Fruit fly (Drosophila melanogaster) whole organism, prepupa: Measurements from ENCODE around the gene Cht10.

ENCODE experiments used
- Blimp-1 ChIP-seq: fragments of 200-800 bp; sonication (Bioruptor generic); optimal IDR thresholded peaks from 3 replicates; lab custom pipeline; 2017; ENCODE audit warnings: missing biosample characterization, missing genetic modification characterization, mild to moderate bottlenecking, moderate library complexity, missing genetic modification reagents
- CG10669 ChIP-seq: fragments of 200-800 bp; sonication (Bioruptor generic); optimal IDR thresholded peaks from 3 replicates; lab custom pipeline; 2018; ENCODE audit warnings: missing biosample characterization, mild to moderate bottlenecking, missing genetic modification characterization, moderate library complexity
- CG11902 ChIP-seq: fragments of 200-800 bp; sonication (Bioruptor generic); optimal IDR thresholded peaks from 3 replicates; lab custom pipeline; 2016; ENCODE audit warnings: missing biosample characterization, missing genetic modification characterization
- CG15336 ChIP-seq: fragments of 200-800 bp; sonication (Bioruptor generic); IDR thresholded peaks from 2 replicates; pipeline ENCODE4 v1.3.6; 2022; ENCODE audit warnings: missing biosample characterization, missing genetic modification characterization
- CG1621 ChIP-seq: fragments of 200-800 bp; sonication (Bioruptor generic); optimal IDR thresholded peaks from 3 replicates; lab custom pipeline; 2018; ENCODE audit warnings: missing biosample characterization, mild to moderate bottlenecking, missing genetic modification characterization
- CG16779 ChIP-seq: fragments of 200-800 bp; sonication (Bioruptor generic); optimal IDR thresholded peaks from 3 replicates; lab custom pipeline; 2017; ENCODE audit warnings: missing biosample characterization, mild to moderate bottlenecking, missing genetic modification characterization
- CG32006 ChIP-seq: fragments of 200-800 bp; sonication (Bioruptor generic); optimal IDR thresholded peaks from 3 replicates; lab custom pipeline; 2017; ENCODE audit warnings: missing biosample characterization, mild to moderate bottlenecking, missing genetic modification characterization
- CG34406 ChIP-seq: fragments of 200-800 bp; sonication (Bioruptor generic); optimal IDR thresholded peaks from 3 replicates; lab custom pipeline; 2016; ENCODE audit warnings: missing biosample characterization, missing genetic modification characterization
- CG3919 ChIP-seq: fragments of 200-800 bp; sonication (Bioruptor generic); optimal IDR thresholded peaks from 3 replicates; lab custom pipeline; 2016; ENCODE audit warnings: missing biosample characterization, missing genetic modification characterization
- CG4318 ChIP-seq: fragments of 200-800 bp; sonication (Bioruptor generic); optimal IDR thresholded peaks from 3 replicates; lab custom pipeline; 2017; ENCODE audit warnings: missing biosample characterization, mild to moderate bottlenecking, missing genetic modification characterization
- CG6163 ChIP-seq: fragments of 200-800 bp; sonication (Bioruptor generic); IDR thresholded peaks from 3 replicates; pipeline ENCODE4 v1.3.6; 2022; ENCODE audit warnings: missing biosample characterization, missing genetic modification characterization
- CG6276 ChIP-seq: fragments of 200-800 bp; sonication (Bioruptor generic); optimal IDR thresholded peaks from 2 replicates; lab custom pipeline; 2017; ENCODE audit warnings: missing biosample characterization, mild to moderate bottlenecking, missing genetic modification characterization
- CG6792 ChIP-seq: fragments of 200-800 bp; sonication (Bioruptor generic); optimal IDR thresholded peaks from 3 replicates; lab custom pipeline; 2016; ENCODE audit warnings: missing biosample characterization, missing genetic modification characterization
- CG6808 ChIP-seq: fragments of 200-800 bp; sonication (Bioruptor generic); optimal IDR thresholded peaks from 3 replicates; lab custom pipeline; 2017; ENCODE audit warnings: missing biosample characterization, missing genetic modification characterization, mild to moderate bottlenecking, moderate library complexity, missing genetic modification reagents
- CG9139 ChIP-seq: fragments of 200-800 bp; sonication (Bioruptor generic); optimal IDR thresholded peaks from 3 replicates; lab custom pipeline; 2017; ENCODE audit warnings: missing biosample characterization, mild to moderate bottlenecking, missing genetic modification characterization
- Eip75B ChIP-seq: fragments of 200-800 bp; sonication (Bioruptor generic); optimal IDR thresholded peaks from 3 replicates; lab custom pipeline; 2016; ENCODE audit warnings: missing biosample characterization, missing genetic modification characterization
- Ets21C ChIP-seq: fragments of 200-800 bp; sonication (Bioruptor generic); optimal IDR thresholded peaks from 3 replicates; lab custom pipeline; 2016; ENCODE audit warnings: missing biosample characterization, missing genetic modification characterization
- Ets96B ChIP-seq: fragments of 200-800 bp; optimal IDR thresholded peaks from 2 replicates; lab custom pipeline; 2019; ENCODE audit warnings: missing biosample characterization, mild to moderate bottlenecking, missing genetic modification characterization, moderate library complexity
- Hr4 ChIP-seq: fragments of 200-800 bp; sonication (Bioruptor generic); optimal IDR thresholded peaks from 3 replicates; lab custom pipeline; 2016; ENCODE audit warnings: missing biosample characterization, missing genetic modification characterization
- Lpt ChIP-seq: fragments of 200-800 bp; sonication (Bioruptor generic); optimal IDR thresholded peaks from 3 replicates; lab custom pipeline; 2016; ENCODE audit warnings: missing biosample characterization, missing genetic modification characterization
- OdsH ChIP-seq: fragments of 200-800 bp; sonication (Bioruptor generic); optimal IDR thresholded peaks from 3 replicates; lab custom pipeline; 2016; ENCODE audit warnings: missing biosample characterization, missing genetic modification characterization
- Smox ChIP-seq: fragments of 200-800 bp; sonication (Bioruptor generic); optimal IDR thresholded peaks from 3 replicates; lab custom pipeline; 2016; ENCODE audit warnings: missing biosample characterization, missing genetic modification characterization
- Sox102F ChIP-seq: fragments of 200-800 bp; sonication (Bioruptor generic); optimal IDR thresholded peaks from 2 replicates; lab custom pipeline; 2016; ENCODE audit warnings: missing biosample characterization, mild to moderate bottlenecking, missing genetic modification characterization
- achi ChIP-seq: fragments of 200-800 bp; sonication (Bioruptor generic); optimal IDR thresholded peaks from 3 replicates; lab custom pipeline; 2016; ENCODE audit warnings: missing biosample characterization, missing genetic modification characterization
- cyc ChIP-seq: fragments of 200-800 bp; sonication (Bioruptor generic); optimal IDR thresholded peaks from 3 replicates; lab custom pipeline; 2016; ENCODE audit warnings: missing biosample characterization, missing genetic modification characterization
- dac ChIP-seq: fragments of 200-800 bp; sonication (Bioruptor generic); optimal IDR thresholded peaks from 2 replicates; lab custom pipeline; 2017; ENCODE audit warnings: missing biosample characterization, mild to moderate bottlenecking, missing genetic modification characterization
- dsx ChIP-seq: fragments of 200-800 bp; optimal IDR thresholded peaks from 3 replicates; lab custom pipeline; 2019; ENCODE audit warnings: missing biosample characterization, mild to moderate bottlenecking, missing genetic modification characterization, moderate library complexity; ENCODE audit not compliant: poor library complexity, severe bottlenecking
- eg ChIP-seq: fragments of 200-800 bp; sonication (Bioruptor generic); IDR thresholded peaks from 3 replicates; pipeline ENCODE4 v1.3.6; 2022; ENCODE audit warnings: missing biosample characterization, missing genetic modification characterization
- esn ChIP-seq: fragments of 200-800 bp; sonication (Bioruptor generic); optimal IDR thresholded peaks from 2 replicates; lab custom pipeline; 2016; ENCODE audit warnings: missing biosample characterization, mild to moderate bottlenecking, missing genetic modification characterization, moderate library complexity
- fd59A ChIP-seq: fragments of 200-800 bp; sonication (Bioruptor generic); optimal IDR thresholded peaks from 2 replicates; lab custom pipeline; 2017; ENCODE audit warnings: missing biosample characterization, mild to moderate bottlenecking, missing genetic modification characterization, missing genetic modification reagents
- fd85E ChIP-seq: fragments of 200-800 bp; sonication (Bioruptor generic); optimal IDR thresholded peaks from 3 replicates; lab custom pipeline; 2016; ENCODE audit warnings: missing biosample characterization, missing genetic modification characterization
- fkh ChIP-seq: fragments of 200-800 bp; sonication (Bioruptor generic); optimal IDR thresholded peaks from 3 replicates; lab custom pipeline; 2017; ENCODE audit warnings: missing biosample characterization, mild to moderate bottlenecking, missing genetic modification characterization, moderate library complexity
- pdm3 ChIP-seq: fragments of 200-800 bp; sonication (Bioruptor generic); optimal IDR thresholded peaks from 3 replicates; lab custom pipeline; 2016; ENCODE audit warnings: missing biosample characterization, missing genetic modification characterization
- spab ChIP-seq: fragments of 200-800 bp; sonication (Bioruptor generic); optimal IDR thresholded peaks from 2 replicates; lab custom pipeline; 2017; ENCODE audit warnings: missing biosample characterization, mild to moderate bottlenecking, missing genetic modification characterization, missing genetic modification reagents
- ss ChIP-seq, 2 experiments: fragments of 200-800 bp; sonication (Bioruptor generic); optimal IDR thresholded peaks; 2 replicates in 1 of 2; 3 replicates in 1 of 2; lab custom pipeline; 2017 to 2018; ENCODE audit warnings: mild to moderate bottlenecking in 2 of 2, missing biosample characterization in 2 of 2, missing genetic modification characterization in 2 of 2, moderate library complexity in 1 of 2
- svp ChIP-seq: fragments of 200-800 bp; sonication (Bioruptor generic); peaks from one replicate; lab custom pipeline; 2016; ENCODE audit warnings: missing biosample characterization, missing genetic modification characterization
- topi ChIP-seq: fragments of 200-800 bp; sonication (Bioruptor generic); optimal IDR thresholded peaks from 3 replicates; lab custom pipeline; 2016; ENCODE audit warnings: missing biosample characterization, missing genetic modification characterization
- vri ChIP-seq: fragments of 200-800 bp; sonication (Bioruptor generic); optimal IDR thresholded peaks from 3 replicates; lab custom pipeline; 2016; ENCODE audit warnings: missing biosample characterization, mild to moderate bottlenecking, missing genetic modification characterization

The Cht10 gene

DNA sequence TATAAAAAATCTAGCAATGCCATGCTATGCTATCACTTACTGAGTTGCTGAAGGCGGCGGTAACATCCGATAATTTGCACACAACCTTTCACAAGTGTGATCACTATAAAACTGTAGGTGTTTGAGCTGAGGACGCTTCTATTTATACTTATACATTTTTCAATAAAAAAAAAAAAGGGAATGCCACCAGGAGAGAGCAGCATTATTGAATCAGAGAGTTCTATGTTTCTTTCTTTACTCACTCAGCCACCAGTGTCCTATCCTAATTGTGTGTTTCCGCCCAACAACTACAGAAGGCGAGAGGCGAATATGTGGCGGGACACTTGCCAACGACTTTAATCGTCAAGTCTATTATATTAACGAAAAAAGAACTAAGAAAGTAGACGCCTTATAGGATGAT is at the start of gene Cht10:
Cht10 (minus strand) TSS at position 101 of the 400 bp plus-strand sequence.
- TF ChIP-seq eg (GFP tag; lab: Robert Waterston, UW): no peak
- no peak for TF ChIP-seq fd59A (GFP tag; lab: Kevin White, UChicago)
- no peak for TF ChIP-seq spab
- no peak for TF ChIP-seq vri
- TF ChIP-seq ss (GFP tag; optimal IDR thresholded peaks at IDR 0.05; lab: Kevin White, UChicago): no peak
- TF ChIP-seq Ets96B (tag; lab: Kevin White, UChicago): no peak
- TF ChIP-seq pdm3: no peak
- no peak for TF ChIP-seq CG3919

DNA sequence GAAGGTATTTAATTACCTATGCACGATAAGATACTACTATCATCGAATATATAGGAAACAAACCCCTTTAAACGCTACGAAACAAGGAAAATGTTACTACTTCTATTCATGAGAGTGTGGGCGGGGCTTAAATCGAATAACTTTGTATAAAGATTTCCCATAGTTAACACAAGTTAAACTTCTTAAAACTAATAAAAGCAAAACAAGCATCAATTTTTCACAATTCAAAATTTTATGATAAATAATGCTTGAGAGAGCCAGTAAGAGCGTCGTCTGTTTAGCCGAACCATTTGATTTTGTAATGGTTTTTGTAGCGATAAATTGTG is 43.1 kb upstream of the Cht10 start:
- no peak for TF ChIP-seq Hr4 (GFP tag; lab: Kevin White, UChicago)
- TF ChIP-seq dac (GFP tag; lab: Kevin White, UChicago): no peak
- TF ChIP-seq Blimp-1 (GFP tag; lab: Kevin White, UChicago): no peak
- no peak for TF ChIP-seq CG11902 (GFP tag; lab: Kevin White, UChicago)
- no peak for TF ChIP-seq CG6792 (GFP tag; lab: Kevin White, UChicago)
- TF ChIP-seq OdsH: no peak
- no peak for TF ChIP-seq CG6163 (GFP tag; lab: Robert Waterston, UW)
- no peak for TF ChIP-seq CG9139 (GFP tag; lab: Kevin White, UChicago)
- no peak for TF ChIP-seq Eip75B (GFP tag; lab: Kevin White, UChicago)
- no peak for TF ChIP-seq fkh (GFP tag; lab: Kevin White, UChicago)
- no peak for TF ChIP-seq CG16779 (tag; lab: Kevin White, UChicago)
- TF ChIP-seq CG6808 (GFP tag; lab: Kevin White, UChicago): no peak
- no peak for TF ChIP-seq Sox102F (GFP tag; lab: Kevin White, UChicago)
- TF ChIP-seq CG15336: no peak
- no peak for TF ChIP-seq Lpt (GFP tag; lab: Kevin White, UChicago)
- TF ChIP-seq fd85E (GFP tag; lab: Kevin White, UChicago): no peak
- TF ChIP-seq Ets21C (GFP tag; lab: Kevin White, UChicago): no peak

DNA sequence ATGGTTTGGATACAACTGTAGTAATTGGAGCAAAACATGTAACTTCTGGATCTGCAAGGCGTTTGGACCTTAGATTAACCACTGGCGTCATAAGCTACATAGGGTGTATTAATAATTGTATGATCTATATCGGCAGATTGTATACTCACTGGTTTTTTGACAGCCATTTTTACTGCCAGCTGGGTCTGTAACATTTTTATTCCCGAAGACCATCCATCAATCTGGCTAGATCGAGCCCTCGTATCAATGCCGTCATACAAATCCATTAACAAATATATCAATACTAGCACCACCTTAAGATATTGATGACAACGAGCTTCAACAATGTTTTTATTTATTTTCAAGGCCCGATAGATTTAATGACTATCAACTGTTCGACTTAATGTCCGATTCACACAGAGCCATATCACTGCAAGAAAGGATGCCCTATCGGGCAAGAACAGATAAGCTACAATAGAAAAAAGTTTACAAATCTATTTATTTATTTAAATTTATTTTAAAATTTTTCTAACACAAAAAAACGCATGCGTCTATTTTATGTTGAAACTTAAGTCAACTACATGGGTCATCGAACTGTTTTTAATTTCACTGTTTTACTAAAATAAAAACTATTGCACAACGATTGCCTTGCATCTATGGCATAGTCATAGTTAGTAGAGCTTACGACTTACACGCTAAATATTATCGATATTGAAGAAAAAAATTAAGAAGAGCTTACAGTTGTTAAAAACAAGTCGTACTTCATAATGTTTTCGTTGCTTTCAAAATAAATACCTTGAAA is 42.5 kb upstream of the Cht10 start, which contains the start of gene Spf45:
Spf45 (minus strand) TSS at position 336 of the 781 bp plus-strand sequence.
- no peak for TF ChIP-seq CG34406 (GFP tag; lab: Kevin White, UChicago)
- no peak for TF ChIP-seq topi (GFP tag; lab: Kevin White, UChicago)
- no peak for TF ChIP-seq CG6792 (GFP tag; lab: Kevin White, UChicago)
- peak; percentile 13 for TF ChIP-seq OdsH
- no peak for TF ChIP-seq esn
- no peak for TF ChIP-seq cyc (GFP tag; lab: Kevin White, UChicago)
- TF ChIP-seq CG6276 (GFP tag; lab: Kevin White, UChicago): no peak
- TF ChIP-seq Smox (GFP tag; lab: Kevin White, UChicago): no peak
- no peak for TF ChIP-seq CG10669 (GFP tag; lab: Kevin White, UChicago)
- TF ChIP-seq Lpt (GFP tag; lab: Kevin White, UChicago): no peak
- TF ChIP-seq achi (GFP tag; lab: Kevin White, UChicago): no peak
- TF ChIP-seq CG4318 (GFP tag; lab: Kevin White, UChicago): no peak
- no peak for TF ChIP-seq svp (GFP tag; lab: Kevin White, UChicago)
- TF ChIP-seq dsx: peak; percentile 59
- TF ChIP-seq CG1621 (tag; lab: Kevin White, UChicago): no peak
- no peak for TF ChIP-seq fd85E (GFP tag; lab: Kevin White, UChicago)
- TF ChIP-seq CG32006: peak; percentile 28
- no peak for TF ChIP-seq ss (GFP tag; optimal IDR thresholded peaks at IDR 0.05; lab: Kevin White, UChicago)
- TF ChIP-seq dac (GFP tag; lab: Kevin White, UChicago): no peak
